Fruit fly (Drosophila melanogaster) whole organism, embryonic: ENCODE data around the gene CG5793.

Experiments used
- Abd-B ChIP-seq: fragments of 200-800 bp; sonication (Bioruptor generic); optimal IDR thresholded peaks from 2 replicates; lab custom pipeline; 2018; ENCODE audit warnings: missing biosample characterization, mild to moderate bottlenecking, missing genetic modification characterization, moderate library complexity
- Ada2b ChIP-seq: fragments of 200-800 bp; sonication (Bioruptor generic); IDR thresholded peaks from 2 replicates; pipeline ENCODE4 v1.3.6; 2022; ENCODE audit warnings: missing biosample characterization, missing genetic modification characterization
- Atf-2 ChIP-seq: fragments of 200-800 bp; sonication (Bioruptor generic); optimal IDR thresholded peaks from 2 replicates; lab custom pipeline; 2016; ENCODE audit warnings: missing biosample characterization, missing genetic modification characterization
- Bdp1 ChIP-seq: fragments of 200-800 bp; sonication (Bioruptor generic); optimal IDR thresholded peaks from 3 replicates; lab custom pipeline; 2016; ENCODE audit warnings: missing biosample characterization, missing genetic modification characterization
- Blimp-1 ChIP-seq: fragments of 200-800 bp; sonication (Bioruptor generic); optimal IDR thresholded peaks from 3 replicates; lab custom pipeline; 2018; ENCODE audit warnings: missing biosample characterization, missing genetic modification characterization, mild to moderate bottlenecking, moderate library complexity, missing genetic modification reagents
- CG10267 ChIP-seq: fragments of 200-800 bp; sonication (Bioruptor generic); optimal IDR thresholded peaks from 2 replicates; lab custom pipeline; 2018; ENCODE audit warnings: missing biosample characterization, mild to moderate bottlenecking, missing genetic modification characterization, moderate library complexity
- CG10366 ChIP-seq: fragments of 200-800 bp; sonication (Bioruptor generic); IDR thresholded peaks from 2 replicates; pipeline ENCODE4 v1.3.6; 2022; ENCODE audit warnings: missing biosample characterization, missing genetic modification characterization
- CG10654 ChIP-seq: fragments of 200-800 bp; sonication (Bioruptor generic); optimal IDR thresholded peaks from 2 replicates; lab custom pipeline; 2016; ENCODE audit warnings: missing biosample characterization, missing genetic modification characterization
- CG11456 ChIP-seq: fragments of 200-800 bp; sonication (Bioruptor generic); IDR thresholded peaks from 3 replicates; pipeline ENCODE4 v1.3.6; 2022; ENCODE audit warnings: missing biosample characterization, missing genetic modification characterization
- CG11560 ChIP-seq: fragments of 200-800 bp; sonication (Bioruptor generic); IDR thresholded peaks from 3 replicates; pipeline ENCODE4 v1.3.6; 2022; ENCODE audit warnings: missing biosample characterization, missing genetic modification characterization
- CG11723 ChIP-seq: fragments of 200-800 bp; sonication (Bioruptor generic); optimal IDR thresholded peaks from 2 replicates; lab custom pipeline; 2017; ENCODE audit warnings: missing biosample characterization, mild to moderate bottlenecking, missing genetic modification characterization
- CG16779 ChIP-seq: fragments of 200-800 bp; sonication (Bioruptor generic); IDR thresholded peaks from 2 replicates; pipeline ENCODE4 v1.3.6; 2022; ENCODE audit warnings: missing biosample characterization, missing genetic modification characterization
- CG17829 ChIP-seq: fragments of 200-800 bp; optimal IDR thresholded peaks from 2 replicates; lab custom pipeline; 2019; ENCODE audit warnings: missing biosample characterization, mild to moderate bottlenecking, missing genetic modification characterization, moderate library complexity
- CG18011 ChIP-seq: fragments of 200-800 bp; sonication (Bioruptor generic); optimal IDR thresholded peaks from 2 replicates; lab custom pipeline; 2017; ENCODE audit warnings: missing biosample characterization, missing genetic modification characterization, mild to moderate bottlenecking, moderate library complexity, missing genotype
- CG2116 ChIP-seq: fragments of 200-800 bp; sonication (Bioruptor generic); optimal IDR thresholded peaks from 3 replicates; lab custom pipeline; 2018; ENCODE audit warnings: missing biosample characterization, mild to moderate bottlenecking, missing genetic modification characterization
- CG30403 ChIP-seq: fragments of 200-800 bp; sonication (Bioruptor generic); optimal IDR thresholded peaks from 3 replicates; lab custom pipeline; 2016; ENCODE audit warnings: missing biosample characterization, missing genetic modification characterization
- CG31441 ChIP-seq: fragments of 200-800 bp; sonication (Bioruptor generic); IDR thresholded peaks from 2 replicates; pipeline ENCODE4 v1.3.6; 2022; ENCODE audit warnings: missing biosample characterization, missing genetic modification characterization
- CG4424 ChIP-seq: fragments of 200-800 bp; sonication (Bioruptor generic); optimal IDR thresholded peaks from 3 replicates; lab custom pipeline; 2016; ENCODE audit warnings: missing biosample characterization, missing genetic modification characterization
- CG5953 ChIP-seq: fragments of 200-800 bp; sonication (Bioruptor generic); IDR thresholded peaks from 2 replicates; pipeline ENCODE4 v1.3.6; 2022; ENCODE audit warnings: missing biosample characterization, missing genetic modification characterization
- CG6272 ChIP-seq: fragments of 200-800 bp; sonication (Bioruptor generic); IDR thresholded peaks from 2 replicates; pipeline ENCODE4 v1.3.6; 2022; ENCODE audit warnings: missing biosample characterization, missing genetic modification characterization
- CG8089 ChIP-seq: fragments of 200-800 bp; sonication (Bioruptor generic); optimal IDR thresholded peaks from 3 replicates; lab custom pipeline; 2016; ENCODE audit warnings: missing biosample characterization, missing genetic modification characterization
- CG8944 ChIP-seq: fragments of 200-800 bp; sonication (Bioruptor generic); optimal IDR thresholded peaks from 3 replicates; lab custom pipeline; 2016; ENCODE audit warnings: missing biosample characterization, missing genetic modification characterization
- CG9876 ChIP-seq: fragments of 200-800 bp; sonication (Bioruptor generic); optimal IDR thresholded peaks from 2 replicates; lab custom pipeline; 2016; ENCODE audit warnings: missing biosample characterization, missing genetic modification characterization
- Chrac-16 ChIP-seq: fragments of 200-800 bp; sonication (Bioruptor generic); optimal IDR thresholded peaks from 3 replicates; lab custom pipeline; 2016; ENCODE audit warnings: missing biosample characterization, missing genetic modification characterization
- Dip2 ChIP-seq: fragments of 200-800 bp; sonication (Bioruptor generic); IDR thresholded peaks from 2 replicates; pipeline ENCODE4 v1.3.6; 2022; ENCODE audit warnings: missing biosample characterization, missing genetic modification characterization
- Dip3 ChIP-seq: fragments of 200-800 bp; sonication (Bioruptor generic); optimal IDR thresholded peaks from 3 replicates; lab custom pipeline; 2016; ENCODE audit warnings: missing biosample characterization, missing genetic modification characterization
- E2f2 ChIP-seq: fragments of 200-800 bp; sonication (Bioruptor generic); IDR thresholded peaks from 2 replicates; pipeline ENCODE4 v1.3.6; 2022; ENCODE audit warnings: missing biosample characterization, missing genetic modification characterization
- Fer2 ChIP-seq: fragments of 200-800 bp; sonication (Bioruptor generic); optimal IDR thresholded peaks from 2 replicates; lab custom pipeline; 2018; ENCODE audit warnings: missing biosample characterization, mild to moderate bottlenecking, missing genetic modification characterization, moderate library complexity
- H15 ChIP-seq: fragments of 200-800 bp; sonication (Bioruptor generic); IDR thresholded peaks from 3 replicates; pipeline ENCODE4 v1.3.6; 2022; ENCODE audit warnings: missing biosample characterization, missing genetic modification characterization
- HLHmδ ChIP-seq: fragments of 200-800 bp; sonication (Bioruptor generic); optimal IDR thresholded peaks from 2 replicates; lab custom pipeline; 2018; ENCODE audit warnings: missing biosample characterization, mild to moderate bottlenecking, missing genetic modification characterization, moderate library complexity
- Hmx ChIP-seq: fragments of 200-800 bp; sonication (Bioruptor generic); optimal IDR thresholded peaks from 2 replicates; lab custom pipeline; 2016; ENCODE audit warnings: missing biosample characterization, missing genetic modification characterization
- Lpt ChIP-seq: fragments of >200 bp; optimal IDR thresholded peaks from 2 replicates; lab custom pipeline; 2018; ENCODE audit warnings: missing biosample characterization, missing genetic modification characterization
- Max ChIP-seq: fragments of 200-800 bp; sonication (Bioruptor generic); optimal IDR thresholded peaks from 2 replicates; lab custom pipeline; 2016; ENCODE audit warnings: missing biosample characterization, mild to moderate bottlenecking, missing genetic modification characterization
- Mes4 ChIP-seq: fragments of 200-800 bp; sonication (Bioruptor generic); optimal IDR thresholded peaks from 2 replicates; lab custom pipeline; 2016; ENCODE audit warnings: missing biosample characterization, missing genetic modification characterization
- NFAT ChIP-seq: fragments of 200-800 bp; sonication (Bioruptor generic); IDR thresholded peaks from 2 replicates; pipeline ENCODE4 v1.3.6; 2022; ENCODE audit warnings: missing biosample characterization, missing genetic modification characterization
- Pdp1 ChIP-seq, 2 experiments: fragments of 200-800 bp; sonication (Bioruptor generic); optimal IDR thresholded peaks; 3 replicates each; lab custom pipeline; 2016; ENCODE audit warnings: missing biosample characterization in 2 of 2, missing genetic modification characterization in 2 of 2, mild to moderate bottlenecking in 1 of 2, moderate library complexity in 1 of 2
- Sry-δ ChIP-seq: fragments of 200-800 bp; sonication (Bioruptor generic); optimal IDR thresholded peaks from 2 replicates; lab custom pipeline; 2016; ENCODE audit warnings: missing biosample characterization, missing genetic modification characterization
- az2 ChIP-seq: fragments of 200-800 bp; sonication (Bioruptor generic); optimal IDR thresholded peaks from 3 replicates; lab custom pipeline; 2016; ENCODE audit warnings: missing biosample characterization, missing genetic modification characterization
- chif ChIP-seq, 2 experiments: fragments of 200-800 bp; sonication (Bioruptor generic); optimal IDR thresholded peaks; 3 replicates each; lab custom pipeline; 2016; ENCODE audit warnings: missing biosample characterization in 2 of 2, missing genetic modification characterization in 2 of 2
- fu2 ChIP-seq: fragments of 200-800 bp; sonication (Bioruptor generic); optimal IDR thresholded peaks from 2 replicates; lab custom pipeline; 2016; ENCODE audit warnings: missing biosample characterization, missing genetic modification characterization
- gsb-n ChIP-seq: fragments of 200-800 bp; sonication (Bioruptor generic); optimal IDR thresholded peaks from 3 replicates; lab custom pipeline; 2018; ENCODE audit warnings: missing biosample characterization, mild to moderate bottlenecking, missing genetic modification characterization
- maf-S ChIP-seq: fragments of 200-800 bp; sonication (Bioruptor generic); optimal IDR thresholded peaks from 2 replicates; lab custom pipeline; 2016; ENCODE audit warnings: missing biosample characterization, missing genetic modification characterization
- nerfin-1 ChIP-seq: fragments of 200-800 bp; sonication (Bioruptor generic); optimal IDR thresholded peaks from 3 replicates; lab custom pipeline; 2019; ENCODE audit warnings: missing biosample characterization, mild to moderate bottlenecking, missing genetic modification characterization, moderate library complexity
- psq ChIP-seq: fragments of 200-800 bp; sonication (Bioruptor generic); optimal IDR thresholded peaks from 2 replicates; lab custom pipeline; 2017; ENCODE audit warnings: missing biosample characterization, missing genetic modification characterization
- sd ChIP-seq: fragments of 200-800 bp; sonication (Bioruptor generic); optimal IDR thresholded peaks from 3 replicates; lab custom pipeline; 2018; ENCODE audit warnings: missing biosample characterization, mild to moderate bottlenecking, missing genetic modification characterization, moderate library complexity
- sima ChIP-seq: fragments of 200-800 bp; sonication (Bioruptor generic); optimal IDR thresholded peaks from 2 replicates; lab custom pipeline; 2016; ENCODE audit warnings: missing biosample characterization, missing genetic modification characterization
- sr ChIP-seq: fragments of 200-800 bp; sonication (Bioruptor generic); IDR thresholded peaks from 3 replicates; pipeline ENCODE4 v1.3.6; 2022; ENCODE audit warnings: missing biosample characterization, missing genetic modification characterization
- trh ChIP-seq: fragments of 200-800 bp; sonication (Bioruptor generic); optimal IDR thresholded peaks from 2 replicates; lab custom pipeline; 2016; ENCODE audit warnings: missing biosample characterization, missing genetic modification characterization
- unc-4 ChIP-seq: fragments of 200-800 bp; sonication (Bioruptor generic); IDR thresholded peaks from 2 replicates; pipeline ENCODE4 v1.3.6; 2022; ENCODE audit warnings: missing biosample characterization, missing genetic modification characterization; ENCODE audit not compliant: partially characterized antibody
- wdn ChIP-seq: fragments of 200-800 bp; sonication (Bioruptor generic); IDR thresholded peaks from 2 replicates; pipeline ENCODE4 v1.3.6; 2022; ENCODE audit warnings: missing biosample characterization, missing genetic modification characterization

CG5793 gene

dm6 chr3R:21107907-21108591, 19.3 kb upstream of the CG5793 start, which contains the start of the genes Sec15 and rtet (continued):
- TF ChIP-seq CG31441, result peak; percentile 55
- TF ChIP-seq sr (GFP tag; lab: Robert Waterston, UW), result 0 out of 3 replicates have a peak, but pooled peaks have one; percentile 22
- peak; percentile 89 for TF ChIP-seq Blimp-1 (GFP tag; lab: Kevin White, UChicago)
- no peak for TF ChIP-seq HLHmδ (GFP tag; lab: Kevin White, UChicago)
- peak; percentile 21 for TF ChIP-seq CG9876 (GFP tag; lab: Kevin White, UChicago)
- TF ChIP-seq Bdp1 (GFP tag; lab: Kevin White, UChicago), result peak; percentile 10
- no peak for TF ChIP-seq CG8944 (GFP tag; lab: Kevin White, UChicago)
- TF ChIP-seq CG6272 (GFP tag; lab: Robert Waterston, UW), result peak; percentile 64
- peak; percentile 17 for TF ChIP-seq CG18011 (GFP tag; lab: Kevin White, UChicago)
- peak; percentile 17 for TF ChIP-seq Dip3
- peak; percentile 47 for TF ChIP-seq Chrac-16 (GFP tag; lab: Kevin White, UChicago)
- peak; percentile 5 for TF ChIP-seq fu2 (GFP tag; lab: Kevin White, UChicago)
- peak in 1 of 2 experiments; percentile 11 for TF ChIP-seq Pdp1 (GFP tag; optimal IDR thresholded peaks at IDR 0.05; lab: Kevin White, UChicago)
- TF ChIP-seq CG4424 (GFP tag; lab: Kevin White, UChicago), result peak; percentile 54
- TF ChIP-seq Hmx, result no peak
- 0 out of 2 replicates have a peak, but pooled peaks have one; percentile 26 for TF ChIP-seq CG16779 (GFP tag; lab: Robert Waterston, UW)
- 0 out of 2 replicates have a peak, but pooled peaks have one; percentile 11 for TF ChIP-seq wdn (GFP tag; lab: Robert Waterston, UW)
- TF ChIP-seq Mes4 (GFP tag; lab: Kevin White, UChicago), result peak; percentile 3
- peak; percentile 55 for TF ChIP-seq CG30403
- TF ChIP-seq CG17829 (tag; lab: Kevin White, UChicago), result peak; percentile 67
- TF ChIP-seq unc-4, result peak; percentile 68
- peak; percentile 47; the same call in 1 of the 3 replicates for TF ChIP-seq H15 (GFP tag; lab: Robert Waterston, UW)
- TF ChIP-seq az2 (GFP tag; lab: Kevin White, UChicago), result peak; percentile 33
- peak; percentile 62 for TF ChIP-seq CG10366 (GFP tag; lab: Robert Waterston, UW)
- peak; percentile 60 for TF ChIP-seq CG11723
- TF ChIP-seq Abd-B, result peak; percentile 35
- peak; percentile 80 for TF ChIP-seq E2f2 (GFP tag; lab: Robert Waterston, UW)
- TF ChIP-seq Fer2, result peak; percentile 27
- TF ChIP-seq gsb-n (tag; lab: Kevin White, UChicago), result no peak
- TF ChIP-seq CG8089, result peak; percentile 17
- TF ChIP-seq nerfin-1, result peak; percentile 73
- peak; percentile 22 for TF ChIP-seq Sry-δ (GFP tag; lab: Kevin White, UChicago)
- TF ChIP-seq sima, result no peak
- TF ChIP-seq CG5953 (GFP tag; lab: Robert Waterston, UW), result 0 out of 2 replicates have a peak, but pooled peaks have one; percentile 16
- TF ChIP-seq Ada2b (GFP tag; lab: Robert Waterston, UW), result peak; percentile 41; the same call in 1 of the 2 replicates
- TF ChIP-seq chif (GFP tag; optimal IDR thresholded peaks at IDR 0.05; lab: Kevin White, UChicago), result peak; percentile 3 to 39
- TF ChIP-seq sd, result peak; percentile 92
- no peak for TF ChIP-seq Dip2 (GFP tag; lab: Robert Waterston, UW)
- peak; percentile 48; the same call in 1 of the 2 replicates for TF ChIP-seq NFAT (GFP tag; lab: Robert Waterston, UW)
- TF ChIP-seq CG10267 (tag; lab: Kevin White, UChicago), result peak; percentile 60
- peak; percentile 95 for TF ChIP-seq CG11560 (tag; lab: Robert Waterston, UW)
- peak; percentile 45; the same call in 1 of the 3 replicates for TF ChIP-seq CG11456 (GFP tag; lab: Robert Waterston, UW)
- TF ChIP-seq psq (GFP tag; lab: Kevin White, UChicago), result peak; percentile 15
- no peak for TF ChIP-seq Atf-2 (GFP tag; lab: Kevin White, UChicago)
- TF ChIP-seq trh (GFP tag; lab: Kevin White, UChicago), result no peak
- TF ChIP-seq Max, result peak; percentile 52
- TF ChIP-seq maf-S, result no peak
- peak; percentile 40 for TF ChIP-seq CG10654 (GFP tag; lab: Kevin White, UChicago)
- no peak for TF ChIP-seq Lpt (GFP tag; lab: Kevin White, UChicago)
- TF ChIP-seq CG2116 (GFP tag; lab: Kevin White, UChicago), result peak; percentile 70
